Fruit fly (Drosophila melanogaster) Kc167 (cell line): ENCODE results near the gene CG18744.

Source experiments
- Myc ChIP-seq: fragments of >200 bp; optimal IDR thresholded peaks from 2 replicates; lab custom pipeline; 2017; ENCODE audit warnings: missing external identifiers
- Sin3A ChIP-seq: fragments of >200 bp; optimal IDR thresholded peaks from 2 replicates; lab custom pipeline; 2018; ENCODE audit warnings: missing external identifiers
- h ChIP-seq: fragments of >200 bp; optimal IDR thresholded peaks from 3 replicates; lab custom pipeline; 2018; ENCODE audit warnings: missing external identifiers
- insv ChIP-seq: fragments of >200 bp; optimal IDR thresholded peaks from 3 replicates; lab custom pipeline; 2018; ENCODE audit warnings: missing external identifiers
- psq ChIP-seq: fragments of >200 bp; optimal IDR thresholded peaks from 2 replicates; lab custom pipeline; 2017; ENCODE audit warnings: missing external identifiers
- ttk ChIP-seq: sonication (Bioruptor generic); optimal IDR thresholded peaks from 2 replicates; lab custom pipeline; 2017; ENCODE audit warnings: missing external identifiers

DNA sequence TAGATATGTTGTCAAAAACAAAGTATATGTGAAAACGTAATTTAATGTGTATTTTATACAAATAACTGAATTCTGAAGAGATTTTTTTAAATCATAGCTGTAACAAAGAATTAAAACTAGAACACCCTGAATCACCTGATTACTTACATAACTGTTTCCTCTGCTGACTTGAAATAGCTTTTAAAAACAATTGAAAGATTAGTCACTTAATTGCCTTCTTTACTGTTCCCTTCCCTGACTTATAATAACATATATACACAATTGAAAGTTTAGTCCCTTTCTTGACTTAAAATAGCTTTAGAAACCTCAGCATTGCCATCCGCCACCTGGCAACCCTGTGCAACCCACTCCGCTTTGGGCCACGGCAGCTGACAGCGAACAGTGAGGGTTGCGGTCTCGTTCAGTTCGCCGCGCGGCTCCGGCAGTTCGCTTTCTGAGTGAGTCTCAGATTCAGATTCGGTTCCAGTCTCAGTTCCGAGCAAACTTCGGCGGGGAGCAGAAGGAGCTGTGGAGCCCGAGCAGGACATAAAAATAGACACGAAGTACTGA is 15.5 kb upstream of the CG18744 start, which contains the start of gene CG34384:
- TF ChIP-seq psq (lab: Kevin White, UChicago) (no peak), Myc (lab: Kevin White, UChicago) (no peak), ttk (no peak), insv (lab: Kevin White, UChicago) (no peak), Sin3A (no peak), h (lab: Kevin White, UChicago) (no peak)
